Fruit fly (Drosophila melanogaster) whole organism, embryonic: ENCODE measurements around the gene CG12990.

Experiments used
- ATbp ChIP-seq: fragments of 200-800 bp; sonication (Bioruptor generic); optimal IDR thresholded peaks from 2 replicates; lab custom pipeline; 2017; ENCODE audit warnings: missing biosample characterization, mild to moderate bottlenecking, missing genetic modification characterization, missing genetic modification reagents
- Antp ChIP-seq: fragments of 200-800 bp; sonication (Bioruptor generic); optimal IDR thresholded peaks from 3 replicates; lab custom pipeline; 2016; ENCODE audit warnings: missing biosample characterization, missing genetic modification characterization
- Atf-2 ChIP-seq: fragments of 200-800 bp; sonication (Bioruptor generic); optimal IDR thresholded peaks from 2 replicates; lab custom pipeline; 2016; ENCODE audit warnings: missing biosample characterization, missing genetic modification characterization
- B-H2 ChIP-seq: fragments of 200-800 bp; sonication (Bioruptor generic); optimal IDR thresholded peaks from 2 replicates; lab custom pipeline; 2018; ENCODE audit warnings: missing biosample characterization, mild to moderate bottlenecking, missing genetic modification characterization
- CG10209 ChIP-seq: fragments of 200-800 bp; sonication (Bioruptor generic); optimal IDR thresholded peaks from 3 replicates; lab custom pipeline; 2017; ENCODE audit warnings: missing biosample characterization, mild to moderate bottlenecking, missing genetic modification characterization, missing genetic modification reagents
- CG11696 ChIP-seq: fragments of 200-800 bp; sonication (Bioruptor generic); IDR thresholded peaks from 2 replicates; pipeline ENCODE4 v1.3.6; 2022; ENCODE audit warnings: missing biosample characterization, missing genetic modification characterization
- CG12219 ChIP-seq: fragments of 200-800 bp; sonication (Bioruptor generic); optimal IDR thresholded peaks from 3 replicates; lab custom pipeline; 2018; ENCODE audit warnings: missing biosample characterization, mild to moderate bottlenecking, missing genetic modification characterization
- CG14710 ChIP-seq: fragments of 200-800 bp; sonication (Bioruptor generic); optimal IDR thresholded peaks from 3 replicates; lab custom pipeline; 2019; ENCODE audit warnings: missing biosample characterization, mild to moderate bottlenecking, missing genetic modification characterization, moderate library complexity
- CG15514 ChIP-seq: fragments of 200-800 bp; sonication (Bioruptor generic); optimal IDR thresholded peaks from 3 replicates; lab custom pipeline; 2017; ENCODE audit warnings: missing biosample characterization, missing genetic modification characterization, mild to moderate bottlenecking, moderate library complexity, missing genetic modification reagents
- CG15601 ChIP-seq: fragments of 200-800 bp; sonication (Bioruptor generic); optimal IDR thresholded peaks from 3 replicates; lab custom pipeline; 2019; ENCODE audit warnings: missing biosample characterization, mild to moderate bottlenecking, missing genetic modification characterization, moderate library complexity
- CG15696 ChIP-seq: fragments of 200-800 bp; sonication (Bioruptor generic); optimal IDR thresholded peaks from 2 replicates; lab custom pipeline; 2019; ENCODE audit warnings: missing biosample characterization, mild to moderate bottlenecking, missing genetic modification characterization, moderate library complexity
- CG1603 ChIP-seq: fragments of 200-800 bp; sonication (Bioruptor generic); optimal IDR thresholded peaks from 2 replicates; lab custom pipeline; 2019; ENCODE audit warnings: missing biosample characterization, mild to moderate bottlenecking, missing genetic modification characterization, moderate library complexity
- CG17361 ChIP-seq: fragments of 200-800 bp; sonication (Bioruptor generic); IDR thresholded peaks from 3 replicates; pipeline ENCODE4 v1.3.6; 2022; ENCODE audit warnings: missing biosample characterization, missing genetic modification characterization
- CG18619 ChIP-seq: fragments of 200-800 bp; sonication (Bioruptor generic); optimal IDR thresholded peaks from 3 replicates; lab custom pipeline; 2017; ENCODE audit warnings: missing biosample characterization, mild to moderate bottlenecking, missing genetic modification characterization
- CG30431 ChIP-seq: fragments of 200-800 bp; sonication (Bioruptor generic); optimal IDR thresholded peaks from 2 replicates; lab custom pipeline; 2017; ENCODE audit warnings: missing biosample characterization, missing genetic modification characterization
- CG32532 ChIP-seq: fragments of 200-800 bp; sonication (Bioruptor generic); IDR thresholded peaks from 2 replicates; pipeline ENCODE4 v1.3.6; 2022; ENCODE audit warnings: missing biosample characterization, missing genetic modification characterization
- CG34422 ChIP-seq: fragments of 200-800 bp; sonication (Bioruptor generic); IDR thresholded peaks from 3 replicates; pipeline ENCODE4 v1.3.6; 2022; ENCODE audit warnings: missing biosample characterization, missing genetic modification characterization
- CG43689 ChIP-seq: fragments of 200-800 bp; sonication (Bioruptor generic); IDR thresholded peaks from 2 replicates; pipeline ENCODE4 v1.3.6; 2022; ENCODE audit warnings: missing biosample characterization, missing genetic modification characterization
- CG7839 ChIP-seq: fragments of 200-800 bp; sonication (Bioruptor generic); optimal IDR thresholded peaks from 3 replicates; lab custom pipeline; 2018; ENCODE audit warnings: missing biosample characterization, mild to moderate bottlenecking, missing genetic modification characterization, moderate library complexity
- CHES-1-like ChIP-seq: fragments of 200-800 bp; sonication (Bioruptor generic); optimal IDR thresholded peaks from 2 replicates; lab custom pipeline; 2016; ENCODE audit warnings: missing biosample characterization, missing genetic modification characterization
- Dbx ChIP-seq: fragments of 200-800 bp; sonication (Bioruptor generic); IDR thresholded peaks from 3 replicates; pipeline ENCODE4 v1.3.6; 2022; ENCODE audit warnings: missing biosample characterization, missing genetic modification characterization
- ERR ChIP-seq: fragments of 200-800 bp; sonication (Bioruptor generic); optimal IDR thresholded peaks from 2 replicates; lab custom pipeline; 2016; ENCODE audit warnings: missing biosample characterization, missing genetic modification characterization
- Eip74EF ChIP-seq, 2 experiments: fragments of 200-800 bp in 1 of 2; fragments of >200 bp in 1 of 2; sonication (Bioruptor generic) in 1 of 2; optimal IDR thresholded peaks; 2 replicates each; lab custom pipeline; 2017 to 2019; ENCODE audit warnings: missing biosample characterization in 2 of 2, missing genetic modification characterization in 2 of 2, mild to moderate bottlenecking in 1 of 2, moderate library complexity in 1 of 2
- GATAe ChIP-seq: fragments of 200-800 bp; sonication (Bioruptor generic); conservative IDR thresholded peaks from 2 replicates; pipeline ENCODE4 v1.3.6; 2022; ENCODE audit warnings: missing biosample characterization, missing genetic modification characterization
- Gsc ChIP-seq: fragments of 200-800 bp; sonication (Bioruptor generic); IDR thresholded peaks from 2 replicates; pipeline ENCODE4 v1.3.6; 2022; ENCODE audit warnings: missing biosample characterization, missing genetic modification characterization
- H15 ChIP-seq: fragments of 200-800 bp; sonication (Bioruptor generic); IDR thresholded peaks from 3 replicates; pipeline ENCODE4 v1.3.6; 2022; ENCODE audit warnings: missing biosample characterization, missing genetic modification characterization
- H2.0 ChIP-seq: fragments of 200-800 bp; sonication (Bioruptor generic); IDR thresholded peaks from 2 replicates; pipeline ENCODE4 v1.3.6; 2022; ENCODE audit warnings: missing biosample characterization, missing genetic modification characterization
- Lpt ChIP-seq: fragments of >200 bp; optimal IDR thresholded peaks from 2 replicates; lab custom pipeline; 2018; ENCODE audit warnings: missing biosample characterization, missing genetic modification characterization
- MESR4 ChIP-seq: fragments of 200-800 bp; sonication (Bioruptor generic); optimal IDR thresholded peaks from 2 replicates; lab custom pipeline; 2018; ENCODE audit warnings: missing biosample characterization, mild to moderate bottlenecking, missing genetic modification characterization, moderate library complexity
- Max ChIP-seq: fragments of 200-800 bp; sonication (Bioruptor generic); optimal IDR thresholded peaks from 2 replicates; lab custom pipeline; 2016; ENCODE audit warnings: missing biosample characterization, mild to moderate bottlenecking, missing genetic modification characterization
- Taf1 ChIP-seq: fragments of 200-800 bp; sonication (Bioruptor generic); IDR thresholded peaks from 2 replicates; pipeline ENCODE4 v1.3.6; 2022; ENCODE audit warnings: missing biosample characterization, missing genetic modification characterization
- br ChIP-seq: fragments of >200 bp; optimal IDR thresholded peaks from 2 replicates; lab custom pipeline; 2017
- crc ChIP-seq: fragments of 200-800 bp; sonication (Bioruptor generic); optimal IDR thresholded peaks from 2 replicates; lab custom pipeline; 2016; ENCODE audit warnings: missing biosample characterization, missing genetic modification characterization
- exex ChIP-seq: fragments of 200-800 bp; sonication (Bioruptor generic); optimal IDR thresholded peaks from 4 replicates; lab custom pipeline; 2018; ENCODE audit warnings: missing biosample characterization, mild to moderate bottlenecking, missing genetic modification characterization, moderate library complexity
- eyg ChIP-seq: fragments of 200-800 bp; sonication (Bioruptor generic); optimal IDR thresholded peaks from 3 replicates; lab custom pipeline; 2016; ENCODE audit warnings: missing biosample characterization, missing genetic modification characterization
- fd102C ChIP-seq: fragments of 200-800 bp; sonication (Bioruptor generic); optimal IDR thresholded peaks from 2 replicates; lab custom pipeline; 2018; ENCODE audit warnings: missing biosample characterization, mild to moderate bottlenecking, missing genetic modification characterization, moderate library complexity
- fd96Cb ChIP-seq: fragments of 200-800 bp; sonication (Bioruptor generic); optimal IDR thresholded peaks from 2 replicates; lab custom pipeline; 2018; ENCODE audit warnings: missing biosample characterization, mild to moderate bottlenecking, missing genetic modification characterization, moderate library complexity
- fru ChIP-seq: fragments of >200 bp; optimal IDR thresholded peaks from 2 replicates; lab custom pipeline; 2017
- gem ChIP-seq: fragments of 200-800 bp; sonication (Bioruptor generic); optimal IDR thresholded peaks from 2 replicates; lab custom pipeline; 2019; ENCODE audit warnings: missing biosample characterization, mild to moderate bottlenecking, missing genetic modification characterization, moderate library complexity
- gsb ChIP-seq: fragments of 200-800 bp; sonication (Bioruptor generic); IDR thresholded peaks from 2 replicates; pipeline ENCODE4 v1.3.6; 2022; ENCODE audit warnings: missing biosample characterization, missing genetic modification characterization
- ham ChIP-seq: fragments of 200-800 bp; sonication (Bioruptor generic); IDR thresholded peaks from 2 replicates; pipeline ENCODE4 v1.3.6; 2022; ENCODE audit warnings: missing biosample characterization, missing genetic modification characterization
- ind ChIP-seq: fragments of 200-800 bp; sonication (Bioruptor generic); optimal IDR thresholded peaks from 3 replicates; lab custom pipeline; 2016; ENCODE audit warnings: missing biosample characterization, missing genetic modification characterization
- mld ChIP-seq: fragments of 200-800 bp; sonication (Bioruptor generic); IDR thresholded peaks from 3 replicates; pipeline ENCODE4 v1.3.6; 2022; ENCODE audit warnings: missing biosample characterization, missing genetic modification characterization; ENCODE audit not compliant: partially characterized antibody
- run ChIP-seq: fragments of 200-800 bp; sonication (Bioruptor generic); optimal IDR thresholded peaks from 3 replicates; lab custom pipeline; 2018; ENCODE audit warnings: missing biosample characterization, mild to moderate bottlenecking, missing genetic modification characterization
- sc ChIP-seq, 3 experiments: fragments of >200 bp in 2 of 3; fragments of 200-800 bp in 1 of 3; sonication (Bioruptor generic) in 1 of 3; optimal IDR thresholded peaks; 2 replicates in 2 of 3; 3 replicates in 1 of 3; lab custom pipeline; 2017; ENCODE audit warnings: mild to moderate bottlenecking in 1 of 3, missing biosample characterization in 1 of 3, missing genetic modification characterization in 1 of 3, missing genetic modification reagents in 1 of 3
- so ChIP-seq: fragments of 200-800 bp; sonication (Bioruptor generic); IDR thresholded peaks from 3 replicates; pipeline ENCODE4 v1.3.6; 2022; ENCODE audit warnings: missing biosample characterization, missing genetic modification characterization
- trem ChIP-seq: fragments of 200-800 bp; optimal IDR thresholded peaks from 3 replicates; lab custom pipeline; 2019; ENCODE audit warnings: missing biosample characterization, mild to moderate bottlenecking, missing genetic modification characterization, moderate library complexity
- wek ChIP-seq: fragments of 200-800 bp; sonication (Bioruptor generic); optimal IDR thresholded peaks from 3 replicates; lab custom pipeline; 2018; ENCODE audit warnings: missing biosample characterization, mild to moderate bottlenecking, missing genetic modification characterization, moderate library complexity
- zf30C ChIP-seq: fragments of 200-800 bp; sonication (Bioruptor generic); optimal IDR thresholded peaks from 3 replicates; lab custom pipeline; 2018; ENCODE audit warnings: missing biosample characterization, mild to moderate bottlenecking, missing genetic modification characterization

CG12990 gene

DNA sequence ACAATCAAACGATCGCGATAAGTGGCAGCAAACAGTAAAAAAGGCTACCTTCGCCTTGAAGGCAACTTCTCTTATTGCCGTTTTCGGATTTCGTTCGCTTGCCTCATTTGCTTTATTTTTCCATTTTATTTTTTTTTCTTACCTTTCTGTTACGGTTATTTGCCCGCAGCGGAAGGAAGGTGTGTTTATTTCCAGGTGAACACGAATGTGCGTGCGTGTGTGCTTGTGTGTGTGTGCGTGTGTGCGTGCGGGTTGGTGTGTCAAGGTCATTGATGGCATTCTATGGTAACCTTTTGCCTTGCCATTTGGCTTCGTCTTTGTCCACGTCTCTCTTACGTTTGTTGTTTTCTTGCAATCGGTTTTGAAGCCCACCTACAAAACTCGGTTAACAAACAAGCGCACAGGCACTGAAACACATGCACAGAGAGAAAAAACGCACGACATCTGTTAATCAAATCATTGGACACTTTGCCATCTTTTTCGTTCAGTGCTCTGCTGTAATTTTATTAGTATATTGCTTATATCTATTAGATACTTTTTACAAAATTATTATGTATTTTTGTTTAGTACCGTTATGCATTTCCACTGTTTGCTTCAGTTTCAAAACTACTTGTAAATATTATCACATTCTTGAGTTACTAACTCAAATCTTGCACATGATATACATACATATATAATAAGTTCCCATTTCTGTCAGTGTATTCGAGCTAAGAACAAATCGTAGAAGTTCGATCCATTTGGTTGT, 41.5 kb upstream of the CG12990 start (continued):
- TF ChIP-seq Lpt (GFP tag; lab: Kevin White, UChicago) (no peak), br (lab: Kevin White, UChicago) (no peak), ERR (GFP tag; lab: Kevin White, UChicago) (no peak), CG15514 (peak; percentile 33), wek (GFP tag; lab: Kevin White, UChicago) (no peak), CG32532 (GFP tag; lab: Robert Waterston, UW) (peak; percentile 52; the same call in 1 of the 2 replicates), CG15601 (tag; lab: Kevin White, UChicago) (peak; percentile 62), ham (no peak), fd96Cb (peak; percentile 43), GATAe (GFP tag; lab: Robert Waterston, UW) (no peak), Max (peak; percentile 60), Antp (GFP tag; lab: Kevin White, UChicago) (no peak), H15 (peak; percentile 54; the same call in 1 of the 3 replicates), ind (GFP tag; lab: Kevin White, UChicago) (no peak), B-H2 (no peak), zf30C (GFP tag; lab: Kevin White, UChicago) (peak; percentile 79), sc (optimal IDR thresholded peaks at IDR 0.05; lab: Kevin White, UChicago) (no peak), sc (GFP tag; optimal IDR thresholded peaks at IDR 0.05; lab: Kevin White, UChicago) (peak; percentile 35), CG7839 (tag; lab: Kevin White, UChicago) (peak; percentile 63), CG34422 (peak; percentile 30; the same call in 1 of the 3 replicates), Gsc (GFP tag; lab: Robert Waterston, UW) (no peak), CG30431 (GFP tag; lab: Kevin White, UChicago) (peak; percentile 62), Eip74EF (GFP tag; optimal IDR thresholded peaks at IDR 0.05; lab: Kevin White, UChicago) (no peak), crc (GFP tag; lab: Kevin White, UChicago) (no peak), CG43689 (no peak), CG14710 (tag; lab: Kevin White, UChicago) (peak; percentile 82), MESR4 (GFP tag; lab: Kevin White, UChicago) (no peak), CHES-1-like (GFP tag; lab: Kevin White, UChicago) (no peak), CG10209 (peak; percentile 48), ATbp (GFP tag; lab: Kevin White, UChicago) (peak; percentile 17), CG18619 (GFP tag; lab: Kevin White, UChicago) (peak; percentile 50), run (tag; lab: Kevin White, UChicago) (no peak), fd102C (GFP tag; lab: Kevin White, UChicago) (peak; percentile 44), eyg (GFP tag; lab: Kevin White, UChicago) (no peak), Taf1 (no peak), Dbx (GFP tag; lab: Robert Waterston, UW) (no peak), so (0 out of 3 replicates have a peak, but pooled peaks have one; percentile 54), CG1603 (tag; lab: Kevin White, UChicago) (peak; percentile 51), fru (lab: Kevin White, UChicago) (no peak), gsb (GFP tag; lab: Robert Waterston, UW) (peak; percentile 26; the same call in 1 of the 2 replicates), CG12219 (peak; percentile 45), gem (peak; percentile 74), CG17361 (peak; percentile 90), H2.0 (GFP tag; lab: Robert Waterston, UW) (peak; percentile 9; the same call in 1 of the 2 replicates), mld (GFP tag; lab: Robert Waterston, UW) (no peak), Atf-2 (GFP tag; lab: Kevin White, UChicago) (no peak), trem (tag; lab: Kevin White, UChicago) (peak; percentile 14), CG15696 (peak; percentile 65), CG11696 (GFP tag; lab: Robert Waterston, UW) (no peak), exex (tag; lab: Kevin White, UChicago) (no peak)
